Fruit fly (Drosophila melanogaster): ENCODE measurements around the gene CG9150.
A peak's percentile ranks its signal among the peaks of the same experiment; 100 is the strongest.

The CG9150 gene

DNA sequence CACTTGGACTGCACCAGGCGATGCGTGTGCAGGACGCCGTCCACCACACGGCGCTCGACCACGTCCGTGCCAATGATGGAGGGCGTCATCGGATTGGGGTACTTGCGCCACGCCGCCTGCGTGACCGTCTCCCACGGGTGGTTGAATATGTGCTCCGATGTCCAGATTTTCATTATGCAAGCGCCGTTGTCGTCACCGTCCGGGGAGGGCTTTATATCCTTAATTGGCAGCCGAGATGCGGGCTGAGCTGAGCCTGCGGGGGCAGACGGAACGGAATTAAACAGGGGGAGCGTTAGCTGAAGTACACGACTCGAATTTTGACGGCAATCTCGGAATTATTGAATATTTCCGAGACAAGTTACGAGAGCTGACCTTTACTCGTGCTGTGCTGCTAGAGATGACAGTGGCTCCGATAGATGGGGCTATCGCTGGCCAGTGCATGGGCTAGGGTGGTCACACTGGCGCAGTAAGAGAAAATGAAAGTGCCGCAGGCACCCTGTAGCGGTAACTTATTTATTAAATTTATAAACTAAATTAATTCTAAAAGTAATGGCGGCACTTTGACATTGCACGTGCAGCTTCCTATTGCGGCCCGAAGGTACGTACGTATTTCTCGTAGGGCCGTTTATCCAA lies 20.8 kb downstream of the CG9150 start, which contains the start of gene IPIP:
Gene IPIP, plus strand, starts transcription at position 475 of the 633 bp plus-strand sequence.
- TF ChIP-seq Dfd (GFP tag; optimal IDR thresholded peaks at IDR 0.05) (no peak), fru (GFP tag; optimal IDR thresholded peaks at IDR 0.05) (peak; percentile 65), CG9705 (GFP tag; optimal IDR thresholded peaks at IDR 0.05) (peak; percentile 17), woc (GFP tag; optimal IDR thresholded peaks at IDR 0.05) (no peak), CrebA (GFP tag; optimal IDR thresholded peaks at IDR 0.05; ENCODE audit: borderline replicate concordance) (no peak), brk (GFP tag; optimal IDR thresholded peaks at IDR 0.05) (no peak), Abd-B (GFP tag; optimal IDR thresholded peaks at IDR 0.05) (no peak), ey (GFP tag; optimal IDR thresholded peaks at IDR 0.05) (peak; percentile 9), Rel (GFP tag; optimal IDR thresholded peaks at IDR 0.05) (no peak), Rel (tag; optimal IDR thresholded peaks at IDR 0.05) (peak; percentile 47), foxo (GFP tag; optimal IDR thresholded peaks at IDR 0.05) (peak in 1 of 2 experiments; percentile 36), N (GFP tag; optimal IDR thresholded peaks at IDR 0.05) (no peak), Hr83 (GFP tag; optimal IDR thresholded peaks at IDR 0.05; ENCODE audit: poor library complexity, severe bottlenecking) (peak; percentile 94), Vsx2 (GFP tag; optimal IDR thresholded peaks at IDR 0.05; ENCODE audit: partially characterized antibody) (no peak), Mio (GFP tag; optimal IDR thresholded peaks at IDR 0.05) (no peak), GATAd (GFP tag; optimal IDR thresholded peaks at IDR 0.05) (no peak), HLH106 (tag; optimal IDR thresholded peaks at IDR 0.05) (peak; percentile 33), lola (GFP tag; optimal IDR thresholded peaks at IDR 0.05) (no peak), Hr78 (GFP tag; optimal IDR thresholded peaks at IDR 0.05) (no peak), br (GFP tag; optimal IDR thresholded peaks at IDR 0.05) (peak; percentile 39), h (GFP tag; optimal IDR thresholded peaks at IDR 0.05) (peak; percentile 69), pan (optimal IDR thresholded peaks at IDR 0.05) (no peak), rgr (GFP tag; optimal IDR thresholded peaks at IDR 0.05) (peak; percentile 60), Sp1 (GFP tag; optimal IDR thresholded peaks at IDR 0.05) (peak; percentile 30), Hnf4 (GFP tag; optimal IDR thresholded peaks at IDR 0.05) (no peak), psq (GFP tag; optimal IDR thresholded peaks at IDR 0.05) (no peak), OdsH (GFP tag; optimal IDR thresholded peaks at IDR 0.05) (peak; percentile 5), dsf (GFP tag; optimal IDR thresholded peaks at IDR 0.05; ENCODE audit: borderline replicate concordance) (no peak), dmrt93B (GFP tag; optimal IDR thresholded peaks at IDR 0.05) (no peak), Dif (GFP tag; optimal IDR thresholded peaks at IDR 0.05; ENCODE audit: partially characterized antibody) (peak; percentile 2), CG32264 (GFP tag; optimal IDR thresholded peaks at IDR 0.05) (no peak), Myc (optimal IDR thresholded peaks at IDR 0.05) (no peak), tai (GFP tag; optimal IDR thresholded peaks at IDR 0.05) (no peak), sage (GFP tag; optimal IDR thresholded peaks at IDR 0.05) (no peak)

dm6 chr2L:6046865-6047264 lies 21.5 kb downstream of the CG9150 start:
- TF ChIP-seq Vsx2 (GFP tag; optimal IDR thresholded peaks at IDR 0.05; ENCODE audit: partially characterized antibody) (no peak), sv (GFP tag; optimal IDR thresholded peaks at IDR 0.05) (no peak), sage (GFP tag; optimal IDR thresholded peaks at IDR 0.05) (no peak), Hnf4 (GFP tag; optimal IDR thresholded peaks at IDR 0.05) (no peak), brk (GFP tag; optimal IDR thresholded peaks at IDR 0.05) (no peak), OdsH (GFP tag; optimal IDR thresholded peaks at IDR 0.05) (no peak), Myc (optimal IDR thresholded peaks at IDR 0.05) (no peak), fru (GFP tag; optimal IDR thresholded peaks at IDR 0.05) (no peak), pan (optimal IDR thresholded peaks at IDR 0.05) (no peak), Dfd (GFP tag; optimal IDR thresholded peaks at IDR 0.05) (no peak), CG9705 (GFP tag; optimal IDR thresholded peaks at IDR 0.05) (no peak), tai (GFP tag; optimal IDR thresholded peaks at IDR 0.05) (no peak), Rel (GFP tag; optimal IDR thresholded peaks at IDR 0.05) (no peak), Rel (tag; optimal IDR thresholded peaks at IDR 0.05) (no peak), dsf (GFP tag; optimal IDR thresholded peaks at IDR 0.05; ENCODE audit: borderline replicate concordance) (no peak), foxo (GFP tag; optimal IDR thresholded peaks at IDR 0.05) (no peak)

DNA sequence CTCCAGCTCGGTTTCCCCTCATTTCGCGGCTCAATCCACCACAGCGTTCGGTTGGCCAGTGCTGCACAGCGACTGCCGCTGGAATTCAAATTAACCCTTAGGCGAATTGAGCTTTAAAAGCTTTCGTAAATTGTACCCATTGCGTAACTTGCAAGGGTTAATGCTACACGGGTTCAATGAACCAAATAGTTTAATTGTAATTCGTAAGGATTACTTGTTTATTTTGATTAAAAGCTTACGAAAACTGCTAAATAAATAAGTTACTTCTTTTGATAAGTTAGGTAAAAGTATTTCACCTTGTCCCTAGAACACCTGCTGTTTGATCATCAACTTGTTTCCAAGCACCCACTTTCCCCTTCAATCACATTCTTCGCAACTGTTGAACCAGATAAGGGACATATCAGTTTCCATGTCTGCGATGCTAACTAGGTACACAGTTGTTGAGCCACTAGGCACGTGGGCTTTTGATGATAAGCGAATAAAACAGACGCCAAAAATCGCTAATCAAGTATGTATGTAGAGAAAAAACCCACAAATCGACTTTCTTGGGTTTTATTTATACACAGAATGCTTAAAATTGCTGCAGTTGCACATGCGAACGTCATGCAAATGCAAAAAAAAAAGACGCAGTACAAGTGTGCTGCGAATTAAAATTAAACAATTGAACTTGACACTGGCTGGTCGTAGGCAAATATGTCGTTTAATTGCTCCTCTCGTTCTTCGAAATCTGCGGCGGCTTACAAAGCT lies 22.2 kb downstream of the CG9150 start, which contains the start of gene Pfas:
Gene Pfas, minus strand, starts transcription at position 79 of the 747 bp plus-strand sequence.
- no peak for TF ChIP-seq Hr78 (GFP tag; optimal IDR thresholded peaks at IDR 0.05)
- TF ChIP-seq psq (GFP tag; optimal IDR thresholded peaks at IDR 0.05): peak; percentile 57
- TF ChIP-seq fru (GFP tag; optimal IDR thresholded peaks at IDR 0.05): peak; percentile 80
- peak; percentile 70 for TF ChIP-seq Sp1 (GFP tag; optimal IDR thresholded peaks at IDR 0.05)
- TF ChIP-seq brk (GFP tag; optimal IDR thresholded peaks at IDR 0.05): no peak
- peak; percentile 68 for TF ChIP-seq rgr (GFP tag; optimal IDR thresholded peaks at IDR 0.05)
- peak; percentile 83 for TF ChIP-seq Myc (optimal IDR thresholded peaks at IDR 0.05)
- TF ChIP-seq foxo (GFP tag; optimal IDR thresholded peaks at IDR 0.05): peak in 1 of 2 experiments; percentile 74
- no peak for TF ChIP-seq Rel (GFP tag; optimal IDR thresholded peaks at IDR 0.05)
- TF ChIP-seq Rel (tag; optimal IDR thresholded peaks at IDR 0.05): peak; percentile 88
- peak; percentile 66 for TF ChIP-seq ey (GFP tag; optimal IDR thresholded peaks at IDR 0.05)
- peak; percentile 65 for TF ChIP-seq OdsH (GFP tag; optimal IDR thresholded peaks at IDR 0.05)
- peak; percentile 54 for TF ChIP-seq CG9705 (GFP tag; optimal IDR thresholded peaks at IDR 0.05)
- peak; percentile 54 for TF ChIP-seq woc (GFP tag; optimal IDR thresholded peaks at IDR 0.05)
- TF ChIP-seq CG32264 (GFP tag; optimal IDR thresholded peaks at IDR 0.05): peak; percentile 52
- no peak for TF ChIP-seq Abd-B (GFP tag; optimal IDR thresholded peaks at IDR 0.05)
- TF ChIP-seq br (GFP tag; optimal IDR thresholded peaks at IDR 0.05): peak; percentile 82
- TF ChIP-seq CrebA (GFP tag; optimal IDR thresholded peaks at IDR 0.05; ENCODE audit: borderline replicate concordance): no peak
- peak; percentile 19 for TF ChIP-seq sv (GFP tag; optimal IDR thresholded peaks at IDR 0.05)
- TF ChIP-seq Hr83 (GFP tag; optimal IDR thresholded peaks at IDR 0.05; ENCODE audit: poor library complexity, severe bottlenecking): no peak
- TF ChIP-seq Vsx2 (GFP tag; optimal IDR thresholded peaks at IDR 0.05; ENCODE audit: partially characterized antibody): no peak
- peak; percentile 66 for TF ChIP-seq HLH106 (tag; optimal IDR thresholded peaks at IDR 0.05)
- TF ChIP-seq h (GFP tag; optimal IDR thresholded peaks at IDR 0.05): peak; percentile 76
- TF ChIP-seq Hnf4 (GFP tag; optimal IDR thresholded peaks at IDR 0.05): no peak

Measured in whole organism, wandering third instar larva.